Worm (Caenorhabditis elegans) whole organism, L4 larva: ENCODE results near the gene F54D5.23.

Experiments used
- jun-1 ChIP-seq: fragments of 150-350 bp; optimal IDR thresholded peaks from 2 replicates; lab custom pipeline; 2014; ENCODE audit warnings: missing biosample characterization, missing genetic modification reagents, missing genetic modification characterization
- lir-3 ChIP-seq: sonication (generic microtip); optimal IDR thresholded peaks from 2 replicates; lab custom pipeline; 2016; ENCODE audit warnings: mild to moderate bottlenecking, missing genetic modification characterization, missing compliant biosample characterization

DNA sequence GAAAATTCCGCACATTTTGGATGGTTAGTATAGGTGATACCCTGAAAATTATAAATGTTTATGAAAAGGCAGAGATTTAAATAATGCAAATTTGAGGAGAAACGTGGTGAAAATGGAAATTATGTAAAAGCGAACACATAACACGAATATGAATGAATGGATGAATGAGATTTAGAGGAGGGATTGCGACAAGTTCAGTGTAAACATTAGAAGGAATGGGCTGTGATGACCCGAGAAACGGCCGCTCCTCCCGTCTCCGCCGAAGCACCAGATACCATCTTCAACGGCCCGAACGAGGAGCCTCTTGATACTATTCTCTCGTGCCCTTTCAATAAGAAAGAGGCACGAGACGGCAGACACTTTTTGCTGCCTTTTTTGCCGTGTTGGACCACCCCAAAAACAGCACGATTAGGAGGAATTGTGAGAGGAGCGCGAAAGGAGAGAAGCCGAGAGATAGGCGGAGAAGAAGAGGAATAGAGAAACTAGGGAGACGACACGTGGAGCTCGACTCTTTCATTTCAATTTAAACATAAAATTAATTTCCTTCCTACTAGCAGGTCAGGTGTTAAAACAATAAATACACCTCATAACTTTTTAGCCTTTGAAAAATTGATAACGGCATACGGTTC is 26.4 kb upstream of the F54D5.23 start, which contains the start of gene gfat-1:
- TF ChIP-seq lir-3 (tag; lab: Kevin White, UChicago) (no peak), jun-1 (tag; lab: Kevin White, UChicago) (no peak)
